Fruit fly (Drosophila melanogaster): ENCODE measurements around the gene CG33688.

The CG33688 gene

dm6 chr3L:16160420-16161069 is 38.5 kb upstream of the CG33688 start (continued):
- TF ChIP-seq pho (GFP tag; optimal IDR thresholded peaks at IDR 0.05) (peak; percentile 72), CG2199 (GFP tag; IDR thresholded peaks at IDR 0.05) (no peak), CG4424 (GFP tag; optimal IDR thresholded peaks at IDR 0.05) (peak; percentile 45), CG4820 (GFP tag; optimal IDR thresholded peaks at IDR 0.05) (peak; percentile 33), Chrac-16 (GFP tag; optimal IDR thresholded peaks at IDR 0.05) (peak; percentile 47), Fer1 (GFP tag; optimal IDR thresholded peaks at IDR 0.05) (peak; percentile 82), sens-2 (GFP tag; IDR thresholded peaks at IDR 0.05) (no peak), usp (GFP tag; optimal IDR thresholded peaks at IDR 0.05) (no peak), E2f1 (GFP tag; IDR thresholded peaks at IDR 0.05) (peak; percentile 48), pan (optimal IDR thresholded peaks at IDR 0.05) (no peak), pan (GFP tag; optimal IDR thresholded peaks at IDR 0.05 in 1 of 2, IDR thresholded peaks at IDR 0.05 in 1 of 2) (peak in 1 of 2 experiments; percentile 57), fu2 (GFP tag; optimal IDR thresholded peaks at IDR 0.05) (peak; percentile 60), CG9437 (GFP tag; optimal IDR thresholded peaks at IDR 0.05) (peak; percentile 56), CG4360 (GFP tag; IDR thresholded peaks at IDR 0.05) (no peak), jumu (GFP tag; optimal IDR thresholded peaks at IDR 0.05) (peak; percentile 23), CG7839 (tag; optimal IDR thresholded peaks at IDR 0.05) (peak; percentile 79), exex (tag; optimal IDR thresholded peaks at IDR 0.05) (no peak), CG11247 (GFP tag; IDR thresholded peaks at IDR 0.05) (no peak; the same call in 1 of the 2 replicates), dimm (GFP tag; IDR thresholded peaks at IDR 0.05) (no peak), CG3407 (GFP tag; optimal IDR thresholded peaks at IDR 0.05) (no peak), ap (GFP tag; IDR thresholded peaks at IDR 0.05) (0 out of 2 replicates have a peak, but pooled peaks have one; percentile 26), cas (GFP tag; IDR thresholded peaks at IDR 0.05) (no peak), Sry-δ (GFP tag; optimal IDR thresholded peaks at IDR 0.05) (peak; percentile 3), kay (GFP tag; optimal IDR thresholded peaks at IDR 0.05) (peak; percentile 34), CG15514 (GFP tag; optimal IDR thresholded peaks at IDR 0.05) (peak; percentile 44), onecut (GFP tag; IDR thresholded peaks at IDR 0.05) (no peak; the same call in 1 of the 2 replicates), CG13894 (tag; optimal IDR thresholded peaks at IDR 0.05) (peak; percentile 49), Hey (tag; optimal IDR thresholded peaks at IDR 0.05) (no peak), hb (GFP tag; IDR thresholded peaks at IDR 0.05; ENCODE audit: partially characterized antibody) (no peak), CG5180 (GFP tag; optimal IDR thresholded peaks at IDR 0.05) (peak; percentile 44), jigr1 (GFP tag; IDR thresholded peaks at IDR 0.05) (no peak), CG30403 (GFP tag; optimal IDR thresholded peaks at IDR 0.05) (peak; percentile 67), CG8924 (tag; optimal IDR thresholded peaks at IDR 0.05) (peak; percentile 73), Nf-YA (GFP tag; IDR thresholded peaks at IDR 0.05) (no peak), Adf1 (GFP tag; IDR thresholded peaks at IDR 0.05) (no peak), CG4617 (GFP tag; optimal IDR thresholded peaks at IDR 0.05; ENCODE audit: borderline replicate concordance) (no peak), fd3F (GFP tag; optimal IDR thresholded peaks at IDR 0.05) (peak; percentile 70), CG4707 (GFP tag; optimal IDR thresholded peaks at IDR 0.05) (no peak), CG17829 (tag; optimal IDR thresholded peaks at IDR 0.05) (peak; percentile 14), CG17912 (GFP tag; optimal IDR thresholded peaks at IDR 0.05) (no peak), Dref (GFP tag; IDR thresholded peaks at IDR 0.05) (no peak), Stat92E (GFP tag; optimal IDR thresholded peaks at IDR 0.05) (no peak), Vsx1 (GFP tag; optimal IDR thresholded peaks at IDR 0.05) (no peak), CG10274 (GFP tag; optimal IDR thresholded peaks at IDR 0.05) (peak; percentile 41), Side (GFP tag; optimal IDR thresholded peaks at IDR 0.05) (peak; percentile 55), unpg (GFP tag; optimal IDR thresholded peaks at IDR 0.05) (peak; percentile 54), CG11085 (GFP tag; IDR thresholded peaks at IDR 0.05) (no peak), sd (tag; optimal IDR thresholded peaks at IDR 0.05) (peak; percentile 73), CG7556 (GFP tag; optimal IDR thresholded peaks at IDR 0.05) (peak; percentile 63), Xbp1 (GFP tag; optimal IDR thresholded peaks at IDR 0.05) (peak; percentile 64)

Data from whole organism, embryonic.